Fruit fly (Drosophila melanogaster) whole organism, adult: Measurements from ENCODE around the gene CG32087.

Experiments used
- CG11617 ChIP-seq: fragments of 200-800 bp; sonication (Bioruptor generic); optimal IDR thresholded peaks from 2 replicates; lab custom pipeline; 2017; ENCODE audit warnings: mild to moderate bottlenecking, missing biosample characterization, missing genetic modification reagents, missing genetic modification characterization
- CG12768 ChIP-seq: fragments of 200-800 bp; sonication (Bioruptor generic); optimal IDR thresholded peaks from 2 replicates; lab custom pipeline; 2017; ENCODE audit warnings: missing biosample characterization, missing genetic modification characterization, mild to moderate bottlenecking, moderate library complexity, missing genetic modification reagents
- CG14711 ChIP-seq: fragments of 200-800 bp; sonication (Bioruptor generic); optimal IDR thresholded peaks from 2 replicates; lab custom pipeline; 2018; ENCODE audit warnings: missing biosample characterization, mild to moderate bottlenecking, missing genetic modification characterization, moderate library complexity
- CG1620 ChIP-seq: fragments of 200-800 bp; sonication (Bioruptor generic); optimal IDR thresholded peaks from 2 replicates; lab custom pipeline; 2016; ENCODE audit warnings: missing biosample characterization, missing genetic modification characterization
- CG33017 ChIP-seq: fragments of 200-800 bp; sonication (Bioruptor generic); optimal IDR thresholded peaks from 2 replicates; lab custom pipeline; 2018; ENCODE audit warnings: missing biosample characterization, mild to moderate bottlenecking, missing genetic modification characterization, moderate library complexity
- CG5204 ChIP-seq: fragments of 200-800 bp; sonication (Bioruptor generic); optimal IDR thresholded peaks from 2 replicates; lab custom pipeline; 2016; ENCODE audit warnings: missing biosample characterization, missing genetic modification characterization
- CG7045 ChIP-seq: fragments of 200-800 bp; sonication (Bioruptor generic); optimal IDR thresholded peaks from 2 replicates; lab custom pipeline; 2017; ENCODE audit warnings: missing biosample characterization, mild to moderate bottlenecking, missing genetic modification characterization
- CG7101 ChIP-seq: fragments of 200-800 bp; sonication (Bioruptor generic); optimal IDR thresholded peaks from 2 replicates; lab custom pipeline; 2018; ENCODE audit warnings: missing biosample characterization, mild to moderate bottlenecking, missing genetic modification characterization, moderate library complexity
- Clk ChIP-seq: fragments of 200-800 bp; sonication (Bioruptor generic); optimal IDR thresholded peaks from 2 replicates; lab custom pipeline; 2017; ENCODE audit warnings: missing biosample characterization, missing genetic modification characterization
- Crg-1 ChIP-seq: fragments of 200-800 bp; sonication (Bioruptor generic); optimal IDR thresholded peaks from 2 replicates; lab custom pipeline; 2016; ENCODE audit warnings: missing biosample characterization, missing genetic modification characterization
- Hr96 ChIP-seq: fragments of 200-800 bp; sonication (Bioruptor generic); optimal IDR thresholded peaks from 2 replicates; lab custom pipeline; 2016; ENCODE audit warnings: missing biosample characterization, missing genetic modification characterization
- Mnt ChIP-seq: fragments of 200-800 bp; sonication (Bioruptor generic); optimal IDR thresholded peaks from 2 replicates; lab custom pipeline; 2016; ENCODE audit warnings: missing biosample characterization, mild to moderate bottlenecking, missing genetic modification characterization
- bab1 ChIP-seq: fragments of 200-800 bp; sonication (Bioruptor generic); optimal IDR thresholded peaks from 3 replicates; lab custom pipeline; 2019; ENCODE audit warnings: missing biosample characterization, mild to moderate bottlenecking, missing genetic modification characterization, moderate library complexity
- cic ChIP-seq: fragments of 200-800 bp; sonication (Bioruptor generic); optimal IDR thresholded peaks from 2 replicates; lab custom pipeline; 2017; ENCODE audit warnings: missing biosample characterization, mild to moderate bottlenecking, missing genetic modification characterization, moderate library complexity
- cnc ChIP-seq, 2 experiments: fragments of >200 bp; optimal IDR thresholded peaks; 2 replicates each; lab custom pipeline; 2017
- kay ChIP-seq: fragments of 200-800 bp; sonication (Bioruptor generic); peaks from one replicate; lab custom pipeline; 2016; ENCODE audit warnings: missing biosample characterization, missing genetic modification characterization, borderline replicate concordance
- ovo ChIP-seq: fragments of 200-800 bp; sonication (Bioruptor generic); optimal IDR thresholded peaks from 2 replicates; lab custom pipeline; 2016; ENCODE audit warnings: missing biosample characterization, missing genetic modification characterization
- pad ChIP-seq: fragments of 200-800 bp; sonication (Bioruptor generic); optimal IDR thresholded peaks from 3 replicates; lab custom pipeline; 2017; ENCODE audit warnings: missing biosample characterization, missing genetic modification characterization, mild to moderate bottlenecking, moderate library complexity, missing genetic modification reagents
- tj ChIP-seq: fragments of 200-800 bp; sonication (Bioruptor generic); optimal IDR thresholded peaks from 3 replicates; lab custom pipeline; 2017; ENCODE audit warnings: missing biosample characterization, mild to moderate bottlenecking, missing genetic modification characterization, moderate library complexity
- toe ChIP-seq: fragments of 200-800 bp; sonication (Bioruptor generic); optimal IDR thresholded peaks from 2 replicates; lab custom pipeline; 2016; ENCODE audit warnings: missing biosample characterization, missing genetic modification characterization

CG32087 gene

dm6 chr3L:11731841-11732240, at the start of gene CG32087:
TSS of gene CG32087 (plus strand) at chr3L:11732141.
- no peak for TF ChIP-seq ovo
- TF ChIP-seq cic (GFP tag; lab: Kevin White, UChicago) = no peak
- no peak for TF ChIP-seq toe (GFP tag; lab: Kevin White, UChicago)
- TF ChIP-seq CG33017 (tag; lab: Kevin White, UChicago) = no peak
- no peak for TF ChIP-seq Mnt
- TF ChIP-seq tj (GFP tag; lab: Kevin White, UChicago) = no peak
- no peak for TF ChIP-seq CG1620 (GFP tag; lab: Kevin White, UChicago)
- no peak for TF ChIP-seq cnc (optimal IDR thresholded peaks at IDR 0.05; lab: Kevin White, UChicago)
- no peak for TF ChIP-seq CG12768 (GFP tag; lab: Kevin White, UChicago)
- no peak for TF ChIP-seq Hr96 (GFP tag; lab: Kevin White, UChicago)
- TF ChIP-seq CG7101 (tag; lab: Kevin White, UChicago) = no peak
- no peak for TF ChIP-seq CG11617
- no peak for TF ChIP-seq pad
- TF ChIP-seq Clk = no peak
- TF ChIP-seq CG14711 (tag; lab: Kevin White, UChicago) = no peak
- no peak for TF ChIP-seq bab1
- TF ChIP-seq Crg-1 (GFP tag; lab: Kevin White, UChicago) = no peak

- TF ChIP-seq CG1620 (GFP tag; lab: Kevin White, UChicago) = peak; percentile 73
- TF ChIP-seq Crg-1 (GFP tag; lab: Kevin White, UChicago) = peak; percentile 54
- TF ChIP-seq CG5204 (GFP tag; lab: Kevin White, UChicago) = peak; percentile 77
- no peak for TF ChIP-seq cnc (optimal IDR thresholded peaks at IDR 0.05; lab: Kevin White, UChicago)
- TF ChIP-seq CG7045 (GFP tag; lab: Kevin White, UChicago) = peak; percentile 57
- TF ChIP-seq CG12768 (GFP tag; lab: Kevin White, UChicago) = peak; percentile 58
- TF ChIP-seq kay = peak; percentile 95
- TF ChIP-seq toe (GFP tag; lab: Kevin White, UChicago) = peak; percentile 80
- TF ChIP-seq pad = peak; percentile 27
- TF ChIP-seq cic (GFP tag; lab: Kevin White, UChicago) = peak; percentile 96
- TF ChIP-seq Mnt = peak; percentile 73
- TF ChIP-seq bab1 = peak; percentile 37
- TF ChIP-seq ovo = peak; percentile 69
- TF ChIP-seq Clk = peak; percentile 4
- peak; percentile 87 for TF ChIP-seq CG33017 (tag; lab: Kevin White, UChicago)
- TF ChIP-seq CG11617 = peak; percentile 90
- TF ChIP-seq Hr96 (GFP tag; lab: Kevin White, UChicago) = peak; percentile 84
- peak; percentile 98 for TF ChIP-seq tj (GFP tag; lab: Kevin White, UChicago)
- TF ChIP-seq CG7101 (tag; lab: Kevin White, UChicago) = peak; percentile 75
- TF ChIP-seq CG14711 (tag; lab: Kevin White, UChicago) = peak; percentile 38
These were observed 48.0 kb upstream of the CG32087 start, which contains the start of gene Sugb for dm6 chr3L:11683819-11684521. TSS of gene Sugb (plus strand) at chr3L:11683980.

- TF ChIP-seq tj (GFP tag; lab: Kevin White, UChicago) (peak; percentile 78), CG7045 (GFP tag; lab: Kevin White, UChicago) (no peak)
These were observed 47.5 kb upstream of the CG32087 start for dm6 chr3L:11684522-11684851.

- TF ChIP-seq cic (GFP tag; lab: Kevin White, UChicago) (peak; percentile 39), CG12768 (GFP tag; lab: Kevin White, UChicago) (peak; percentile 16), kay (no peak), CG5204 (GFP tag; lab: Kevin White, UChicago) (no peak)
These were observed 46.1 kb upstream of the CG32087 start for dm6 chr3L:11685876-11686275.

- peak; percentile 24 for TF ChIP-seq Crg-1 (GFP tag; lab: Kevin White, UChicago)
- TF ChIP-seq CG5204 (GFP tag; lab: Kevin White, UChicago) = no peak
- TF ChIP-seq cnc (optimal IDR thresholded peaks at IDR 0.05; lab: Kevin White, UChicago) = no peak
- peak; percentile 3 for TF ChIP-seq CG7045 (GFP tag; lab: Kevin White, UChicago)
- TF ChIP-seq kay = no peak
- TF ChIP-seq tj (GFP tag; lab: Kevin White, UChicago) = no peak
- TF ChIP-seq toe (GFP tag; lab: Kevin White, UChicago) = no peak
- TF ChIP-seq Clk = no peak
- TF ChIP-seq CG12768 (GFP tag; lab: Kevin White, UChicago) = no peak
- TF ChIP-seq Mnt = peak; percentile 74
- peak; percentile 92 for TF ChIP-seq cic (GFP tag; lab: Kevin White, UChicago)
- no peak for TF ChIP-seq pad
- TF ChIP-seq ovo = peak; percentile 51
- no peak for TF ChIP-seq CG1620 (GFP tag; lab: Kevin White, UChicago)
- peak; percentile 56 for TF ChIP-seq CG33017 (tag; lab: Kevin White, UChicago)
- no peak for TF ChIP-seq Hr96 (GFP tag; lab: Kevin White, UChicago)
- TF ChIP-seq CG14711 (tag; lab: Kevin White, UChicago) = no peak
- peak; percentile 70 for TF ChIP-seq CG11617
- peak; percentile 73 for TF ChIP-seq CG7101 (tag; lab: Kevin White, UChicago)
- no peak for TF ChIP-seq bab1
These were observed 41.9 kb upstream of the CG32087 start for dm6 chr3L:11689832-11690602.
